Worm (Caenorhabditis elegans) whole organism, L4 larva: Measurements from ENCODE around the gene C10A4.9.

Experiments
- aly-2 ChIP-seq: sonication (generic microtip); optimal IDR thresholded peaks from 2 replicates; lab custom pipeline; 2018; ENCODE audit warnings: missing biosample characterization, missing genetic modification characterization
- ceh-28 ChIP-seq: fragments of 150-350 bp; optimal IDR thresholded peaks from 2 replicates; lab custom pipeline; 2014; ENCODE audit warnings: missing biosample characterization, missing genetic modification reagents, missing genetic modification characterization
- ceh-82 ChIP-seq: sonication (generic microtip); optimal IDR thresholded peaks from 2 replicates; lab custom pipeline; 2017; ENCODE audit warnings: missing biosample characterization, missing genetic modification characterization
- daf-8 ChIP-seq: fragments of 200-800 bp; sonication (Bioruptor generic); IDR thresholded peaks from 2 replicates; pipeline ENCODE4 v1.3.6; 2022; ENCODE audit warnings: missing genetic modification characterization, missing compliant biosample characterization
- lin-15B ChIP-seq: fragments of 150-350 bp; sonication (generic microtip); optimal IDR thresholded peaks from 3 replicates; lab custom pipeline; 2014; ENCODE audit warnings: missing biosample characterization, missing genetic modification characterization
- lsy-2 ChIP-seq, 2 experiments: fragments of 150-350 bp in 1 of 2; sonication (generic microtip) in 1 of 2; optimal IDR thresholded peaks; 2 replicates each; lab custom pipeline; 2014 to 2017; ENCODE audit warnings: missing biosample characterization in 2 of 2, missing genetic modification characterization in 2 of 2
- mxl-2 ChIP-seq: fragments of 200-800 bp; sonication (Bioruptor generic); conservative IDR thresholded peaks from 2 replicates; pipeline ENCODE4 v1.3.6; 2022; ENCODE audit warnings: missing genetic modification reagents, missing genetic modification characterization, missing compliant biosample characterization
- nhr-11 ChIP-seq: fragments of 150-350 bp; optimal IDR thresholded peaks from 2 replicates; lab custom pipeline; 2014; ENCODE audit warnings: missing biosample characterization, missing genetic modification characterization
- nhr-237 ChIP-seq: sonication (generic microtip); optimal IDR thresholded peaks from 2 replicates; lab custom pipeline; 2017; ENCODE audit warnings: missing biosample characterization, missing genetic modification characterization
- nhr-25 ChIP-seq: sonication (generic microtip); optimal IDR thresholded peaks from 2 replicates; lab custom pipeline; 2017; ENCODE audit warnings: missing genetic modification characterization, mild to moderate bottlenecking, missing compliant biosample characterization, antibody characterized with exemption, moderate library complexity, borderline replicate concordance; ENCODE audit not compliant: insufficient read depth
- nhr-6 ChIP-seq: fragments of 150-350 bp; optimal IDR thresholded peaks from 2 replicates; lab custom pipeline; 2014; ENCODE audit warnings: missing biosample characterization, missing genetic modification characterization
- nhr-76 ChIP-seq: fragments of 150-350 bp; optimal IDR thresholded peaks from 2 replicates; lab custom pipeline; 2014; ENCODE audit warnings: missing biosample characterization, missing genetic modification characterization
- set-16 ChIP-seq: fragments of 200-800 bp; sonication (Bioruptor generic); IDR thresholded peaks from 2 replicates; pipeline ENCODE4 v1.3.6; 2022; ENCODE audit warnings: missing genetic modification reagents, missing genetic modification characterization, missing compliant biosample characterization
- ztf-11 ChIP-seq: fragments of 150-350 bp; optimal IDR thresholded peaks from 2 replicates; lab custom pipeline; 2014; ENCODE audit warnings: missing biosample characterization, missing genetic modification characterization

DNA sequence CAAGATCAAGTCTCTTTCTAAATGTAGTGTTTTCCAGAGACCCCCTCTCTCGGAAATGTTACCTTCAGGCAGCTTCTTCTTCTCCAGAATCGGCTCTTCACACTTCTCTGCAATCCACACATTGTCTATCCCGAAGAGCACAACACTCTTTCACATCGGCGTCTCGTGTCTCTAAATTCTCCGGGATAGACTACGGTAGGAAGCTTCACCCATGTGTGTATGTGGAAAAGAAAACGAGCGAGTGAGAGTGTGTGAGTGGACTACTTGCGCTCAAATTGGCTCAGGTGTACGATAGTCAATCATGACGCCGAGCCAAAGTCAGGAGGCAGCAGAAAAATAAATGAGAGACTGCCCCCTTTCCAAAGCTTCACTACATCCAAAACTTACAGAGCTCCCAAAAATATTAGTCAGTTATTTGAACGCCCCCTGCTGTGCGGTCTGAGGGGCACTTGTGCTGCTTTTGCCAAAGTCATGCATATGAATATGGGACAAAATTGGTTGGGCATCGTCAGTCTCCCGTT is 36.5 kb downstream of the C10A4.9 start:
- TF ChIP-seq mxl-2 (GFP tag; lab: Robert Waterston, UW) (no peak), ztf-11 (no peak), set-16 (no peak), nhr-25 (tag; lab: Kevin White, UChicago) (no peak), nhr-6 (no peak), ceh-82 (tag; lab: Kevin White, UChicago) (no peak), lin-15B (tag; lab: Kevin White, UChicago) (no peak), nhr-11 (tag; lab: Kevin White, UChicago) (no peak), ceh-28 (tag; lab: Kevin White, UChicago) (no peak), lsy-2 (tag; optimal IDR thresholded peaks at IDR 0.05; lab: Kevin White, UChicago) (peak in 1 of 2 experiments; percentile 30), nhr-237 (tag; lab: Kevin White, UChicago) (no peak), daf-8 (no peak), nhr-76 (no peak), aly-2 (tag; lab: Kevin White, UChicago) (no peak)
